Fruit fly (Drosophila melanogaster): ENCODE data around the gene CG33299.

Gene CG33299

DNA sequence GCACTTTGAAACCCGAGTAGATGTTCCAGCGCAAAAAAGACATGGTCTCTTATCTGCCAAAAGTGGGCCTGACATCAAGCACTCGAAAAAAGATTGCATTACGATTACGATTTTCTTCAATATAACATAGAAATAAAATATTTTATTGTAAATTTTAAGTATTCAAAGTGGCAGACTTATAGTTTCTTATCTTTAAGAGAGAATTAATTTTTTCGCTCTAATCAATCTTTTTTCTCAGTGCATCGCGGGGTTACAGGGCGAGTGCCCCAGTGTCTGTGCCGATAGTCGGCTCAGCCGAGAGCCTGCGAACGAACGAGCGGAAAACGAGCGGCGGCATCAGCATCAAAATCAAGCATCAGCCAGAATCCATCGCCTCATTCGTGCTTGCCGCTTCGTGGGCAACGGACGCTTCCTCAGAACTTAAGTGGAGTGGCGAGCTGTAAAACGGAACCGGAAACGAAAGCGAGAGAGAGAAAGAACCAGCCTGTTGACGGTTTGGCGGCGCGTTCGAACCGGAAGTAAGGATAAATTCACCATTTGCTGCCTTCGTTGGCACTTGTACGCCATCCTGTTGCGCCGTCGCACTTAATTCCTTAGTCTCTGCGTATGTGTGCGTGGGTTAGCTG lies 22.5 kb upstream of the CG33299 start, which contains the start of gene Apoltp:
Apoltp (plus strand) TSS at position 369 of the 626 bp plus-strand sequence.
- TF ChIP-seq CTCF (optimal IDR thresholded peaks at IDR 0.05) (no peak), CG8478 (optimal IDR thresholded peaks at IDR 0.05) (no peak)

DNA sequence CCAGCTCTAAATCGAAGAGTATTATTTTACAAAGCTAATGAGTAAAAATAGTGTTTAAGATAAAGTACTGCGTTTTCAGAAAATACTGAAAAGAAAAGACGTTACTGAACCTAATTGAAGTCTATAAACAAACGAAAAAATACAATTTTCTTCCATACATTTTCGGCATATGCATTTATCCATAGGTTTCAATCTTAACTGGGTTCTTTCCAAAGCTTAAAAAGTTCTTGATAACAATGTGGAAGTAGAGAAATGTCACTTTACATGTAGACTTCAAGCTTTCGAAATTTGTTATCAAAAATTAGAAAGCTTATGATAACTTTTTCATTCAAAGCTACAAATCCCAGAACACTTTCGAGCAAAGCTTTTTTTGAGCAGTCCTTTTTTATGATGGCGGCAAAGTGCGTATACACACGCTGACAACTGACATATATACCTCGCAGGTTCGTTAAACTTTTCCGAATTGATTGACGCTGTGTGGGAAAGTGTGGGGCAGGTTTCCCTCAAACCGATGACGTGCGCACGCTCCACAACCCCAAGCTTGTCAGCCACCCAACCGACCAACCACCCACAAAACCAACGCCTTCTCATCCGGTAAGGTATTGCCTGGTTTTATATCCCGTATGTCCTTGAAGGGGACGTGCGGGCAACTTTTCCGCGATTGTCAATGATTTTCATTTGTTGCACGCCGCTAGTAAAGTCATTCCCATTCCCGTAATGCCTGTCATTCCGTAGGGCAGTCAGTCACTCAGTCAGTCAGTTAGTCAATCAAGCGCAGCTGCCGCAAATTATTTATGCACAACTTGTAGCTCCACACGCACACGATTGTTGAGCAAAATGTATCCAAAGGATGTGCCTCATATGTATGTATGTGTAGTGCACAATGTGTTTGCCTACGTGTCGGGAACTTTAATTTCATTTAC lies 1.1 kb downstream of the CG33299 start:
- no peak for TF ChIP-seq CTCF (optimal IDR thresholded peaks at IDR 0.05)
- TF ChIP-seq CG8478 (optimal IDR thresholded peaks at IDR 0.05), result no peak

DNA sequence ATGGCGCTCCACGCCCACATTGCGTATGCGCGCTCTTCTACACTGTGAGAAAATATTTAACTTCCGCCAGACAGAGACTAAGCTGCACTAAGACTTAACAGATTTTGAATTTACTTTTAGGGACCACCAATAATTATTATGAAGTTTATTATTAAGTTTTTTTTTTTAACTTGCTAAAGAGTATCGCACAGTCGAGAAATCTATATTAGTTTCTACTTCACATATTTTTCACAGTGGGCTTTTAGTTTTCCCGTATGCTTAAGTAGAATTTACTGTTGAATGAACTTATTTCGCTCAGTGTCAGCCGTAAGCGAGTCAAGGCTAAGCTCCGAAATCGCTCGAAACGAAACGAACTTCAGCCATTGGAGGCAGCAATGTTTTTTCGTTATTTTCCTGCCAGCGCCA lies 4.1 kb downstream of the CG33299 start:
- TF ChIP-seq CTCF (optimal IDR thresholded peaks at IDR 0.05) (no peak), CG8478 (optimal IDR thresholded peaks at IDR 0.05) (no peak)

DNA sequence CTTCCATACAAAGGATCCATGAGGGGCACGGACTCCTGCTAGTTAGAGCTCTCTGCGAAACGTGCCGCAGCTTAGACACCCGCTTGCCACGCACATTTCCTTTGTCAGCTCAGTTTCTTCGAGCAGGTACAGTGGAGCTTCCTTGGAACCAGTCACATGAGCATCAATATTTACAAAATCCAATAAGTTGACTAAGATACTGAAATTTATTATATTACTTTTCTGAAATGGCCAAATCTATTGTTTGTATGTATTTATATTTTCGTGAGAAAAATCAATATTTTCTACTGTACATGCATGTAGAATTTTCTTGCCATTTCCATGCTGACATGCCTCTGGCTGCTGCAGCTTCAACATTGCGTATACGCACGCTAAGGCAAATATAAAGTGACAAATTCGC lies 6.6 kb downstream of the CG33299 start:
- TF ChIP-seq CTCF (optimal IDR thresholded peaks at IDR 0.05) (no peak), CG8478 (optimal IDR thresholded peaks at IDR 0.05) (no peak)

DNA sequence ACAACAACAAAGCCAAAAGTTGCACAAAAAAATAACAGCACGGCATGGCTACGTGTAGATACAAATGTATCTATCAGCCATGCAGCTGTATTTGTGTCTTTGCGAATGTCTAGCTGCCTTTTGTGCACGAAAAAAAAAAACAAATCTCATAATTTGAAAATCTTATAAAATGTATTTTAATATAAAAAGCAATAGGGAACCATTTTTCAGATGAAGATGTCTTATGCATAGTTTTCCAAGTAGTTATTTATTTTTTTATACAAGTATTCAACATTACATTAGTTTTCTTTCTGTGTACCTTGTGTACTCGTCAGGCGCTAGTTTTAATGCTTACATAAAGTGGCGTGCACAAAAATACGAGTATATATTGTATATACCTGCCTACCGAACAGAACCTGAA lies 13.0 kb downstream of the CG33299 start:
- TF ChIP-seq CTCF (optimal IDR thresholded peaks at IDR 0.05), result no peak
- no peak for TF ChIP-seq CG8478 (optimal IDR thresholded peaks at IDR 0.05)

DNA sequence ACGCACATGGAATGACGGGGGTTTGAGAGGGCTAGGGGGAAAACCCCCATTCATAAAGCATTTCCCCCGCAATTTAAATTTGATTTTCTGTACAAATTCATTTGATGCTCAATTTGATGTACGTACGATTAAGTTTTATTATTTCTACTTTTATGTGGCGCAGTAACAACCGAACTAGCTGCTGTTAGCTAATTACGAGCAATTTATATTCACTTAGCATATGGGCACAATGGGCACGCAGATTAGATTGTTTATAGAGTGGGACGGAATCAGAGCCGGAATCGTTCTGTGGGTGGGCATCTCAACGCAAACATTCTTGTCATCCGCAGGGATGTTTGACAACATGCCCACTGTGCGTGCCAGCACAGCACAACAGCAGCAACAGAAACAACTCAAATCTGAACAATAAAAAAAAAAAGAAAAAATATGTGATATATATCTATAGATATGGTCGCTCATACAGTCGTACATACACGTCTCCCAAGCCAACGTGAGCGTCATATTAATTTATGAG lies 14.6 kb downstream of the CG33299 start:
- TF ChIP-seq CTCF (optimal IDR thresholded peaks at IDR 0.05) (no peak), CG8478 (optimal IDR thresholded peaks at IDR 0.05) (no peak)

DNA sequence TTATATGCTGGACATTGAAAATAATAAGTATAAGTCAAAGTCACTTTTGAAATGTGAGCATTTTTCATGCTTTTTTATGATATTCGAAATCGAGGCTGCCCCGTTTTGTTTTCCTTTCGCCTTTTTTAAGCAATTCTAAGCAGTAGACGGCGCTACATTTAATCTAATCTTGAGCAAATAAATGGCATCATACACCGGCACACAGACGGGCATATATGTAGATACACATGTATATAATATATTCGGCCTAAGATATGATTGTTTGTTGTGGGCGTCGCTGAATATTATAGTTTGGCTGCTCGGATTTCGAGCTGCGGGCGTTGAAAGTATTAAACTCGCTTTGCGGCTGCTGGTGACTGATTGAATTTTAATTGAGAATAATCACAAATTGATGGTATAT lies 15.8 kb downstream of the CG33299 start:
- TF ChIP-seq CG8478 (optimal IDR thresholded peaks at IDR 0.05) (no peak), CTCF (optimal IDR thresholded peaks at IDR 0.05) (no peak)

DNA sequence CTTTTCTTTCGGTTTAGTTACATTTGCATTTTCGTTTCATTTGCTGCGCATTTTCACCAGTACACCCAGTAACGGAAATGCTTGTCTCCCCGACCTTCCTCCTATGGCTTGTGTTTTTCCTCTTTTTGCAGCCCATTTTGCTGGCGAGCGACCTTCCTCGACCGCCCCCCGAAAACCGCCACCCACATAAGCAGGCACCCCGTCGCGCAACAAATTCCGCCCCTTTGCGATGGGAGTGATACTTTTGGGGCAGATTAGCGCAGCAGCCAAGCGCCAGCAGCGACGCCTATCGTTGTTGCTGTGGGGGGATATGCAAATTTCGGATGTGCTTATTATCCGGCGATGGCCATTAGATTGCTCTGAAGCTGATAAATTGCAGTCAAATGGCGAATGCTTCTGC lies 16.8 kb downstream of the CG33299 start:
- TF ChIP-seq CTCF (optimal IDR thresholded peaks at IDR 0.05), result no peak
- no peak for TF ChIP-seq CG8478 (optimal IDR thresholded peaks at IDR 0.05)

DNA sequence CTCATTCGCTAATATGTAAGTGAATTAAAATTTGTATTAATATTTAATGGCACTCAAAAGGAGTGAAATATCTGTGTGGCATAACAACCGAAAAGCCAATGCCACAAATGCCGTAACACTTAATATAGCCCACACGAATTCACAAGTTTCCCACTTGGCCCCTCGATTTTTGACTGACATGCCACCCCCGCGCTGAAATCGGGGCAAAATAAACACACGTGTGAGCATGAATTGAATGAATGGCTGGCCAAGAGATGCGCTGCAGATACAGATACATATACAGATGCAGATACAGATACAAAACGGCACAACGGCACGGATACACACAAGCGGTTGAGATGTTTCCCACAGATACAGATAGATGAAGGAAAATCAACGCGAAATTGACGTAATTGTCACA lies 20.7 kb downstream of the CG33299 start:
- no peak for TF ChIP-seq CG8478 (optimal IDR thresholded peaks at IDR 0.05)
- TF ChIP-seq CTCF (optimal IDR thresholded peaks at IDR 0.05), result no peak

DNA sequence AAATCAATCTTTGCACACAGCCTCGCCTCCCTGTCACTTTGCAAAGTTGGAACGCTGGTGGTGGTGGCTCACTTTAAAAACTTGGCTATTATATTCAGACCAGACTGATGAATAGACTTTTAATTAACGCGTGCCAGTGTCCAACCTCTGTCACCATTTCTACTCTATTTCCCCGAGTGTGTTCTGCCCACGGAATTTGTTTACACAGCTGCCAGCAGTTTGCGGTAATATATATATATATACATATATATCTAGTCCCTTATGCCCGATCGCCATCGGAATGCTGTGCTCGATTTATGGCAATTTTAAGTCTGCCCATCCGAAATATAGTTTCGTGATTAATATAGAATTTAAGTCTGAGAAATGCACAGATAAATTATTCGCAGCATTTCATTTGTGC lies 23.4 kb downstream of the CG33299 start:
- TF ChIP-seq CG8478 (optimal IDR thresholded peaks at IDR 0.05) (no peak), CTCF (optimal IDR thresholded peaks at IDR 0.05) (no peak)

DNA sequence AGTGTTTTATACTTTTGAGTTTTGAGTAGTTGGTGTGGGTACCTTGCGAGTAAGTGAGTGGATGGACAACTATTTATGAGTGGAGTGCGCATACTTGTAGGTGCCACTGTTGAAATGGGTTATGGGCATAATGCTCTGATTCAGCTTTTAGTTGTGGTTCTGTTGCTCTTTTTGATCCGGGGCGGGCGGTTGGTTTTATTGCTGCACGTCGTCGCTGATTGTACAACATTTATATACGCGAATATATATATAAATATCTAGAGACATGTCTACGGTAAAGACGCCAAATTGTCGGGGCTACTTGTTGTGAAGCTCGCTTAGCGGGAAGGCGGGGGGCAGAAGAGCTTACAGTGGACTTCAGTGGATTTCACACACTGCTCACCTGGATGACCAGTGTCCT lies 27.7 kb downstream of the CG33299 start:
- TF ChIP-seq CG8478 (optimal IDR thresholded peaks at IDR 0.05) (no peak), CTCF (optimal IDR thresholded peaks at IDR 0.05) (no peak)

DNA sequence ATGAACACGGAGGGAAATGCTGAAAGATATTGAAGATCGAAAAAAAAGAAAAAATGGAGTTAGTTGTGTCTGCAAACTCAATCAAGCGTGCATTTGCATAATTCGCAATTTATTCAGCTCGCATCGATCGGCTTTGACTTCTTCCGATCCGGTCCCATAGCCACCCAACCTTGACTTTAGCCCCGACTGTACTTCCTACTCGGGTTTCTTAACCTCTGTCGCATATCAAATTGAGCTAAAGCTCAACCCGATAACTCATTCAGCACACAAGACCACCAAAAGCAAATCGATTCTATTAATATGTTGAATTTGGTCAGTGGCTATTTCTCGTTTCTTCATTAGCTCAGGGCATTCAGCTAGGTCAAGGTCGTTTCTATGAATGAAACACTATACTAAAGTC lies 28.8 kb downstream of the CG33299 start:
- TF ChIP-seq CG8478 (optimal IDR thresholded peaks at IDR 0.05) (no peak), CTCF (optimal IDR thresholded peaks at IDR 0.05) (no peak)

DNA sequence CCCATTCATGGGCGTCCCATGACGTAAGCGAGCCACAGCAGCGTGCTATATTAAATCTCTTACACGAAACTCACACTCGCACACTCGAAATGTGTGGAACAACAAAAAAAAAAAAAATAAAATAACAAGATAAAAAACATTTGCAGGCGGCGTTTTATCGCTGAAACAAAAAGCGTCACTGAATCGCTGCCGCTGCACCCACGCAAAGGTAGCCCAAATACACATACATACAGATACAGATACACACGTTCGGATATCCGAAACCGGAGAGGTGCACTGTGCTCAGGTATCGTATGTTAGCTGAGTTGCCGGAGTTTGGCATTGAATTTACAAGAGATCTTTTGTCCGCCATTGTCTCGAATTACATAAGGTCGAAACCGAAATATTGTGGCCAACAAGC lies 29.6 kb downstream of the CG33299 start:
- TF ChIP-seq CTCF (optimal IDR thresholded peaks at IDR 0.05), result no peak

DNA sequence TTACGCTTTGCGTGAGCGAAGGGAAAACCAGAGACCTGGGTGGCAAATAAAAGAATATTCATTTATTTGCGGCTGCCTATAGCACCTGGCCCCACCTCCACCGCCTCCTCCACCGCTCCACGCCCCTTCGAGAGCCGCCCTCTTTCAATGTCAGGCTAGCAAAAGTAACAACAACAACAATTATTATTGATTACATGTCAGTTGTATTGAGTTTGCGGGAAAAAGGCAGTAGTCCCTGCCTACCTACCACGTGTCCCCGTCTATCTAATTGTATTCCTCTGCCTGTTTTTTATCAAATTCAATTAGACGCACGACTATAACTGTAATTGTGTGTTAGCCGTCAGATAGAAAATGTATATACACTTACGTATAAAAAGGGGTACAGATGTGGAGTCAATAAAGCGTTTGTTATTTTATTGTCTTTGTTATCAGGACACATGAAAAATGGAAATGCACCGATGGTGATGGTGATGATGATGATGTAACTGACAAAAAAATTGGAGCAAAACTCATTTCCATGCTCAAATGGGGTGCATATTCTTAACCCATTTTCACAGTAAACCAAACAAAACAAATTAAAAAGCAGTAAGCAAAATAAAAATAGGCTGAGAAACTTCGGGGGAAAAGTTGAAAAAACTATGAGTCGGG lies 34.3 kb downstream of the CG33299 start:
- TF ChIP-seq CTCF (optimal IDR thresholded peaks at IDR 0.05), result no peak
- no peak for TF ChIP-seq CG8478 (optimal IDR thresholded peaks at IDR 0.05)

DNA sequence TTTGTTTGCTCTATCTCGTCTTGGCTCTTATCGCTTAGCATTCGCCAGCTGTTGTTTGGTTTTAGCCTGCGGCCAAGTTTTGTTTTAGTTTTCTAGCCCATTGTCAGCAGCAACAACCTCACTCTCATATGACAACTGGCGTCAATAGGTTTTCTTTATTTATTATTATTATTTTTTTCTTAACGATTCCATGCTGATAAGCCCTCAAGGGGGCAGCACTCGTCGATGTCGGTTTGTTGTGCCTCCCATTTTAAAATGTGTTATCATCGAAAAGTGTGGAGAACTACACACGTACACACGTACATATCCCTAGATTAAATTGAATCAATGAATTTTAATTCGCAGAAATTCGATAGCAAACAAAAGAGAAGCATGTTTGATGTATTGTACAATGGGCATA lies 34.8 kb downstream of the CG33299 start:
- TF ChIP-seq CG8478 (optimal IDR thresholded peaks at IDR 0.05) (no peak), CTCF (optimal IDR thresholded peaks at IDR 0.05) (no peak)
